Worm (Caenorhabditis elegans): Measurements from ENCODE around the gene F41E6.1.

- TF ChIP-seq ama-1 (optimal IDR thresholded peaks at IDR 0.05) (no peak), tbx-37 (GFP tag; conservative IDR thresholded peaks at IDR 0.05) (no peak), B0310.2 (tag; optimal IDR thresholded peaks at IDR 0.05) (no peak), tbx-11 (GFP tag; IDR thresholded peaks at IDR 0.05) (no peak), ceh-13 (GFP tag; optimal IDR thresholded peaks at IDR 0.05) (no peak)
Measured at ce11 chrV:8603272-8603671, 19.1 kb upstream of the F41E6.1 start, which contains the start of gene F41E6.5.
